Worm (Caenorhabditis elegans) whole organism, L2 larva: ENCODE measurements around the gene unc-26.

Source experiments
- C34F6.9 ChIP-seq: fragments of 150-350 bp; optimal IDR thresholded peaks from 2 replicates; lab custom pipeline; 2014; ENCODE audit warnings: missing biosample characterization, missing genetic modification characterization
- F13H6.1 ChIP-seq: sonication (generic microtip); optimal IDR thresholded peaks from 2 replicates; lab custom pipeline; 2016; ENCODE audit warnings: missing genetic modification characterization, missing compliant biosample characterization
- R02D3.7 ChIP-seq: fragments of 150-350 bp; optimal IDR thresholded peaks from 2 replicates; lab custom pipeline; 2014; ENCODE audit warnings: missing biosample characterization, missing genetic modification characterization
- Y55F3AM.14 ChIP-seq: fragments of 200-800 bp; sonication (Bioruptor generic); optimal IDR thresholded peaks from 2 replicates; lab custom pipeline; 2018; ENCODE audit warnings: mild to moderate bottlenecking, missing genetic modification characterization, missing compliant biosample characterization
- ZK546.5 ChIP-seq: sonication (generic microtip); optimal IDR thresholded peaks from 2 replicates; lab custom pipeline; 2017; ENCODE audit warnings: missing biosample characterization, missing genetic modification characterization
- aly-2 ChIP-seq: fragments of 150-350 bp; optimal IDR thresholded peaks from 2 replicates; lab custom pipeline; 2014; ENCODE audit warnings: missing biosample characterization, missing genetic modification characterization
- ama-1 ChIP-seq: fragments of 150-350 bp; optimal IDR thresholded peaks from 2 replicates; lab custom pipeline; 2018; ENCODE audit warnings: inconsistent platforms
- ceh-16 ChIP-seq: fragments of 150-350 bp; optimal IDR thresholded peaks from 2 replicates; lab custom pipeline; 2014; ENCODE audit warnings: missing biosample characterization, missing genetic modification characterization
- ceh-82 ChIP-seq: fragments of 150-350 bp; optimal IDR thresholded peaks from 2 replicates; lab custom pipeline; 2014; ENCODE audit warnings: missing biosample characterization, missing genetic modification characterization
- crh-2 ChIP-seq: sonication (generic microtip); optimal IDR thresholded peaks from 2 replicates; lab custom pipeline; 2017; ENCODE audit warnings: missing biosample characterization, missing genetic modification characterization
- dmd-4 ChIP-seq: sonication (generic microtip); optimal IDR thresholded peaks from 2 replicates; lab custom pipeline; 2017; ENCODE audit warnings: missing biosample characterization, missing genetic modification characterization
- egl-27 ChIP-seq: sonication (generic microtip); optimal IDR thresholded peaks from 3 replicates; lab custom pipeline; 2017; ENCODE audit warnings: missing biosample characterization, missing genetic modification reagents, missing genetic modification characterization
- fos-1 ChIP-seq: fragments of 150-350 bp; optimal IDR thresholded peaks from 2 replicates; lab custom pipeline; 2014; ENCODE audit warnings: missing biosample characterization, missing genetic modification characterization
- gmeb-1 ChIP-seq: fragments of 150-350 bp; optimal IDR thresholded peaks from 2 replicates; lab custom pipeline; 2014; ENCODE audit warnings: missing biosample characterization, missing genetic modification characterization
- lin-13 ChIP-seq: fragments of 150-350 bp; optimal IDR thresholded peaks from 2 replicates; lab custom pipeline; 2014; ENCODE audit warnings: missing biosample characterization, missing genetic modification reagents, missing genetic modification characterization
- lin-39 ChIP-seq: fragments of 150-350 bp; optimal IDR thresholded peaks from 2 replicates; lab custom pipeline; 2014; ENCODE audit warnings: missing biosample characterization, missing genetic modification reagents, missing genetic modification characterization
- lsy-2 ChIP-seq, 2 experiments: fragments of 150-350 bp in 1 of 2; sonication (generic microtip) in 1 of 2; optimal IDR thresholded peaks; 2 replicates each; lab custom pipeline; 2014 to 2017; ENCODE audit warnings: missing biosample characterization in 2 of 2, missing genetic modification characterization in 2 of 2
- mab-5 ChIP-seq: fragments of 150-350 bp; optimal IDR thresholded peaks from 2 replicates; lab custom pipeline; 2014; ENCODE audit warnings: missing biosample characterization, missing genetic modification characterization
- mbf-1 ChIP-seq: sonication (generic microtip); optimal IDR thresholded peaks from 2 replicates; lab custom pipeline; 2017; ENCODE audit warnings: missing biosample characterization, missing genetic modification characterization
- mdl-1 ChIP-seq, 2 experiments: fragments of 150-350 bp in 1 of 2; sonication (generic microtip) in 1 of 2; optimal IDR thresholded peaks; 2 replicates each; lab custom pipeline; 2017; ENCODE audit warnings: missing biosample characterization in 2 of 2, missing genetic modification characterization in 2 of 2
- nhr-10 ChIP-seq: sonication (generic microtip); optimal IDR thresholded peaks from 2 replicates; lab custom pipeline; 2017; ENCODE audit warnings: missing biosample characterization, missing genetic modification characterization
- nhr-11 ChIP-seq: fragments of 150-350 bp; optimal IDR thresholded peaks from 2 replicates; lab custom pipeline; 2014; ENCODE audit warnings: missing biosample characterization, missing genetic modification characterization
- nhr-12 ChIP-seq: fragments of 150-350 bp; optimal IDR thresholded peaks from 2 replicates; lab custom pipeline; 2014; ENCODE audit warnings: missing biosample characterization, missing genetic modification characterization
- nhr-129 ChIP-seq: fragments of 150-350 bp; optimal IDR thresholded peaks from 2 replicates; lab custom pipeline; 2014; ENCODE audit warnings: missing biosample characterization, missing genetic modification characterization
- nhr-21 ChIP-seq: fragments of 150-350 bp; optimal IDR thresholded peaks from 2 replicates; lab custom pipeline; 2014; ENCODE audit warnings: missing biosample characterization, missing genetic modification characterization
- nhr-237 ChIP-seq: fragments of 150-350 bp; optimal IDR thresholded peaks from 2 replicates; lab custom pipeline; 2014; ENCODE audit warnings: missing biosample characterization, missing genetic modification characterization
- nhr-25 ChIP-seq: fragments of 150-350 bp; sonication (generic microtip); optimal IDR thresholded peaks from 3 replicates; lab custom pipeline; 2014; ENCODE audit warnings: missing biosample characterization, missing genetic modification characterization
- nhr-6 ChIP-seq: fragments of 150-350 bp; optimal IDR thresholded peaks from 2 replicates; lab custom pipeline; 2014; ENCODE audit warnings: missing biosample characterization, missing genetic modification characterization
- nhr-77 ChIP-seq: fragments of 150-350 bp; optimal IDR thresholded peaks from 2 replicates; lab custom pipeline; 2014; ENCODE audit warnings: missing biosample characterization, missing genetic modification characterization
- sem-4 ChIP-seq: fragments of 150-350 bp; optimal IDR thresholded peaks from 2 replicates; lab custom pipeline; 2014; ENCODE audit warnings: missing biosample characterization, missing genetic modification reagents, missing genetic modification characterization
- skn-1 ChIP-seq: sonication (generic microtip); optimal IDR thresholded peaks from 2 replicates; lab custom pipeline; 2017; ENCODE audit warnings: missing biosample characterization, missing genetic modification characterization
- sma-3 ChIP-seq: sonication (generic microtip); optimal IDR thresholded peaks from 2 replicates; lab custom pipeline; 2016; ENCODE audit warnings: missing genetic modification reagents, missing genetic modification characterization, missing compliant biosample characterization
- sma-9 ChIP-seq, 2 experiments: fragments of 150-350 bp in 1 of 2; sonication (generic microtip) in 1 of 2; optimal IDR thresholded peaks; 2 replicates each; lab custom pipeline; 2014 to 2016; ENCODE audit warnings: missing genetic modification characterization in 2 of 2, mild to moderate bottlenecking in 1 of 2, missing biosample characterization in 1 of 2, missing compliant biosample characterization in 1 of 2, missing genetic modification reagents in 1 of 2, moderate library complexity in 1 of 2
- snpc-4 ChIP-seq: fragments of 150-350 bp; optimal IDR thresholded peaks from 2 replicates; lab custom pipeline; 2014; ENCODE audit warnings: missing biosample characterization, missing genetic modification characterization
- unc-39 ChIP-seq: fragments of 150-350 bp; optimal IDR thresholded peaks from 2 replicates; lab custom pipeline; 2014; ENCODE audit warnings: missing biosample characterization, missing genetic modification characterization
- unc-55 ChIP-seq: fragments of 150-350 bp; sonication (generic microtip); optimal IDR thresholded peaks from 3 replicates; lab custom pipeline; 2014; ENCODE audit warnings: missing biosample characterization, missing genetic modification reagents, missing genetic modification characterization
- unc-62 ChIP-seq: fragments of 150-350 bp; optimal IDR thresholded peaks from 2 replicates; lab custom pipeline; 2014; ENCODE audit warnings: missing biosample characterization, missing genetic modification reagents, missing genetic modification characterization
- ztf-11 ChIP-seq: sonication (generic microtip); optimal IDR thresholded peaks from 2 replicates; lab custom pipeline; 2017; ENCODE audit warnings: missing biosample characterization, missing genetic modification characterization
- ztf-4 ChIP-seq: fragments of 150-350 bp; optimal IDR thresholded peaks from 2 replicates; lab custom pipeline; 2014; ENCODE audit warnings: missing biosample characterization, missing genetic modification characterization

Gene unc-26

ce11 chrIV:13261778-13262177 is 10.5 kb downstream of the unc-26 start:
- TF ChIP-seq Y55F3AM.14 (GFP tag; lab: Kevin White, UChicago) (no peak), nhr-25 (tag; lab: Kevin White, UChicago) (no peak), C34F6.9 (tag; lab: Kevin White, UChicago) (no peak), ceh-16 (tag; lab: Kevin White, UChicago) (no peak), nhr-237 (no peak), aly-2 (tag; lab: Kevin White, UChicago) (no peak), ZK546.5 (tag; lab: Kevin White, UChicago) (no peak), nhr-77 (no peak), dmd-4 (tag; lab: Kevin White, UChicago) (no peak), nhr-6 (no peak), ztf-11 (tag; lab: Kevin White, UChicago) (no peak), nhr-12 (tag; lab: Kevin White, UChicago) (no peak), ceh-82 (tag; lab: Kevin White, UChicago) (no peak), ztf-4 (tag; lab: Kevin White, UChicago) (no peak), nhr-129 (no peak), sem-4 (tag; lab: Kevin White, UChicago) (no peak), unc-62 (GFP tag; lab: Kevin White, UChicago) (no peak), nhr-11 (tag; lab: Kevin White, UChicago) (no peak), R02D3.7 (tag; lab: Kevin White, UChicago) (no peak), F13H6.1 (no peak)

- no peak for TF ChIP-seq sma-3
- TF ChIP-seq mdl-1 (tag; optimal IDR thresholded peaks at IDR 0.05; lab: Kevin White, UChicago): no peak
- no peak for TF ChIP-seq crh-2 (tag; lab: Kevin White, UChicago)
- TF ChIP-seq aly-2 (tag; lab: Kevin White, UChicago): no peak
- TF ChIP-seq nhr-129: no peak
- TF ChIP-seq gmeb-1 (tag; lab: Kevin White, UChicago): no peak
- TF ChIP-seq, all 48 proteins: peak for 0
Observed at ce11 chrIV:13258872-13259271, 13.4 kb downstream of the unc-26 start, which contains the start of gene JC8.16. Gene JC8.16, plus strand, starts transcription at chrIV:13259172.

ce11 chrIV:13255886-13256285 is 16.4 kb downstream of the unc-26 start, which contains the start of gene bus-12:
Gene bus-12, plus strand, starts transcription at chrIV:13256186.
- TF ChIP-seq unc-55 (GFP tag; lab: Kevin White, UChicago) (no peak), unc-39 (tag; lab: Kevin White, UChicago) (no peak), nhr-6 (no peak), lin-13 (GFP tag; lab: Kevin White, UChicago) (no peak), lsy-2 (tag; optimal IDR thresholded peaks at IDR 0.05; lab: Kevin White, UChicago) (no peak), nhr-10 (tag; lab: Kevin White, UChicago) (no peak), sma-3 (no peak), ama-1 (lab: Kevin White, UChicago) (no peak), lin-39 (tag; lab: Kevin White, UChicago) (no peak), aly-2 (tag; lab: Kevin White, UChicago) (no peak), nhr-12 (tag; lab: Kevin White, UChicago) (no peak), unc-62 (GFP tag; lab: Kevin White, UChicago) (no peak), ceh-82 (tag; lab: Kevin White, UChicago) (no peak), nhr-237 (no peak), fos-1 (no peak), mbf-1 (tag; lab: Kevin White, UChicago) (no peak), ceh-16 (tag; lab: Kevin White, UChicago) (no peak), nhr-21 (tag; lab: Kevin White, UChicago) (no peak), snpc-4 (tag; lab: Kevin White, UChicago) (no peak), nhr-77 (no peak)

ce11 chrIV:13253841-13254240 is 18.5 kb downstream of the unc-26 start, which contains the start of gene ttr-45:
Gene ttr-45, plus strand, starts transcription at chrIV:13254225.
- no peak for TF ChIP-seq nhr-25 (tag; lab: Kevin White, UChicago)
- TF ChIP-seq sma-9 (GFP tag; optimal IDR thresholded peaks at IDR 0.05; lab: Kevin White, UChicago): peak; percentile 85
- no peak for TF ChIP-seq sma-9 (tag; optimal IDR thresholded peaks at IDR 0.05; lab: Kevin White, UChicago)
- TF ChIP-seq gmeb-1 (tag; lab: Kevin White, UChicago): peak; percentile 33
- TF ChIP-seq skn-1 (tag; lab: Kevin White, UChicago): no peak
- no peak for TF ChIP-seq ztf-11 (tag; lab: Kevin White, UChicago)
- TF ChIP-seq fos-1: peak; percentile 94
- TF ChIP-seq lin-13 (GFP tag; lab: Kevin White, UChicago): no peak
- peak; percentile 76 for TF ChIP-seq F13H6.1
- TF ChIP-seq mab-5 (tag; lab: Kevin White, UChicago): no peak
- TF ChIP-seq nhr-10 (tag; lab: Kevin White, UChicago): no peak
- TF ChIP-seq C34F6.9 (tag; lab: Kevin White, UChicago): peak; percentile 36
- TF ChIP-seq R02D3.7 (tag; lab: Kevin White, UChicago): no peak
- peak; percentile 86 for TF ChIP-seq nhr-129
- TF ChIP-seq sma-3: peak; percentile 5
- no peak for TF ChIP-seq nhr-12 (tag; lab: Kevin White, UChicago)
- TF ChIP-seq lsy-2 (tag; optimal IDR thresholded peaks at IDR 0.05; lab: Kevin White, UChicago): peak in 1 of 2 experiments; percentile 35
- no peak for TF ChIP-seq snpc-4 (tag; lab: Kevin White, UChicago)
- TF ChIP-seq dmd-4 (tag; lab: Kevin White, UChicago): no peak
- TF ChIP-seq crh-2 (tag; lab: Kevin White, UChicago): peak; percentile 42
- TF ChIP-seq egl-27 (tag; lab: Kevin White, UChicago): peak; percentile 24
- no peak for TF ChIP-seq ama-1 (lab: Kevin White, UChicago)
